Fruit fly (Drosophila melanogaster) whole organism, embryonic: ENCODE results near the gene bnl.
A peak's percentile ranks its signal among the peaks of the same experiment; 100 is the strongest.

Experiments used
- Ada2b ChIP-seq: fragments of 200-800 bp; sonication (Bioruptor generic); IDR thresholded peaks from 2 replicates; pipeline ENCODE4 v1.3.6; 2022; ENCODE audit warnings: missing biosample characterization, missing genetic modification characterization
- Atf6 ChIP-seq: fragments of 200-800 bp; sonication (Bioruptor generic); IDR thresholded peaks from 2 replicates; pipeline ENCODE4 v1.3.6; 2022; ENCODE audit warnings: missing biosample characterization, missing genetic modification characterization
- CG10366 ChIP-seq: fragments of 200-800 bp; sonication (Bioruptor generic); IDR thresholded peaks from 2 replicates; pipeline ENCODE4 v1.3.6; 2022; ENCODE audit warnings: missing biosample characterization, missing genetic modification characterization
- CG10431 ChIP-seq: fragments of 200-800 bp; sonication (Bioruptor generic); optimal IDR thresholded peaks from 3 replicates; lab custom pipeline; 2018; ENCODE audit warnings: missing biosample characterization, mild to moderate bottlenecking, missing genetic modification characterization
- CG10462 ChIP-seq: fragments of 200-800 bp; sonication (Bioruptor generic); optimal IDR thresholded peaks from 2 replicates; lab custom pipeline; 2016; ENCODE audit warnings: missing biosample characterization, missing genetic modification characterization
- CG11696 ChIP-seq: fragments of 200-800 bp; sonication (Bioruptor generic); IDR thresholded peaks from 2 replicates; pipeline ENCODE4 v1.3.6; 2022; ENCODE audit warnings: missing biosample characterization, missing genetic modification characterization
- CG12155 ChIP-seq: fragments of 200-800 bp; sonication (Bioruptor generic); optimal IDR thresholded peaks from 3 replicates; lab custom pipeline; 2016; ENCODE audit warnings: missing biosample characterization, missing genetic modification characterization
- CG13775 ChIP-seq: fragments of 200-800 bp; sonication (Bioruptor generic); optimal IDR thresholded peaks from 3 replicates; lab custom pipeline; 2017; ENCODE audit warnings: missing biosample characterization, mild to moderate bottlenecking, missing genetic modification characterization
- CG14667 ChIP-seq: fragments of 200-800 bp; sonication (Bioruptor generic); IDR thresholded peaks from 2 replicates; pipeline ENCODE4 v1.3.6; 2022; ENCODE audit warnings: missing biosample characterization, missing genetic modification characterization
- CG15011 ChIP-seq: fragments of 200-800 bp; sonication (Bioruptor generic); optimal IDR thresholded peaks from 3 replicates; lab custom pipeline; 2018; ENCODE audit warnings: missing biosample characterization, mild to moderate bottlenecking, missing genetic modification characterization
- CG1602 ChIP-seq: fragments of 200-800 bp; sonication (Bioruptor generic); optimal IDR thresholded peaks from 3 replicates; lab custom pipeline; 2016; ENCODE audit warnings: missing biosample characterization, missing genetic modification characterization
- CG17912 ChIP-seq: fragments of 200-800 bp; sonication (Bioruptor generic); optimal IDR thresholded peaks from 2 replicates; lab custom pipeline; 2018; ENCODE audit warnings: missing biosample characterization, mild to moderate bottlenecking, missing genetic modification characterization
- CG18619 ChIP-seq: fragments of 200-800 bp; sonication (Bioruptor generic); optimal IDR thresholded peaks from 3 replicates; lab custom pipeline; 2017; ENCODE audit warnings: missing biosample characterization, mild to moderate bottlenecking, missing genetic modification characterization
- CG2129 ChIP-seq: fragments of 200-800 bp; sonication (Bioruptor generic); IDR thresholded peaks from 2 replicates; pipeline ENCODE4 v1.3.6; 2022; ENCODE audit warnings: missing biosample characterization, missing genetic modification characterization; ENCODE audit not compliant: partially characterized antibody
- CG2199 ChIP-seq: fragments of 200-800 bp; sonication (Bioruptor generic); IDR thresholded peaks from 3 replicates; pipeline ENCODE4 v1.3.6; 2022; ENCODE audit warnings: missing biosample characterization, missing genetic modification characterization
- CG3281 ChIP-seq: fragments of 200-800 bp; sonication (Bioruptor generic); optimal IDR thresholded peaks from 3 replicates; lab custom pipeline; 2017; ENCODE audit warnings: missing biosample characterization, mild to moderate bottlenecking, missing genetic modification characterization
- CG4820 ChIP-seq: fragments of 200-800 bp; sonication (Bioruptor generic); optimal IDR thresholded peaks from 3 replicates; lab custom pipeline; 2016; ENCODE audit warnings: missing biosample characterization, missing genetic modification characterization
- CG6813 ChIP-seq: fragments of 200-800 bp; sonication (Bioruptor generic); optimal IDR thresholded peaks from 2 replicates; lab custom pipeline; 2017; ENCODE audit warnings: missing biosample characterization, missing genetic modification characterization, mild to moderate bottlenecking, moderate library complexity, missing genetic modification reagents
- CG8359 ChIP-seq: fragments of 200-800 bp; sonication (Bioruptor generic); optimal IDR thresholded peaks from 2 replicates; lab custom pipeline; 2017; ENCODE audit warnings: missing biosample characterization, mild to moderate bottlenecking, missing genetic modification characterization, borderline replicate concordance
- CG9437 ChIP-seq: fragments of 200-800 bp; sonication (Bioruptor generic); optimal IDR thresholded peaks from 2 replicates; lab custom pipeline; 2018; ENCODE audit warnings: missing biosample characterization, mild to moderate bottlenecking, missing genetic modification characterization
- D19A ChIP-seq: fragments of 200-800 bp; optimal IDR thresholded peaks from 3 replicates; lab custom pipeline; 2019; ENCODE audit warnings: missing biosample characterization, mild to moderate bottlenecking, missing genetic modification characterization, moderate library complexity
- Eip74EF ChIP-seq, 2 experiments: fragments of 200-800 bp in 1 of 2; fragments of >200 bp in 1 of 2; sonication (Bioruptor generic) in 1 of 2; optimal IDR thresholded peaks; 2 replicates each; lab custom pipeline; 2017 to 2019; ENCODE audit warnings: missing biosample characterization in 2 of 2, missing genetic modification characterization in 2 of 2, mild to moderate bottlenecking in 1 of 2, moderate library complexity in 1 of 2
- Fer2 ChIP-seq: fragments of 200-800 bp; sonication (Bioruptor generic); optimal IDR thresholded peaks from 2 replicates; lab custom pipeline; 2018; ENCODE audit warnings: missing biosample characterization, mild to moderate bottlenecking, missing genetic modification characterization, moderate library complexity
- NfI ChIP-seq: fragments of 200-800 bp; sonication (Bioruptor generic); optimal IDR thresholded peaks from 3 replicates; lab custom pipeline; 2018; ENCODE audit warnings: missing biosample characterization, mild to moderate bottlenecking, missing genetic modification characterization, moderate library complexity
- Rfx ChIP-seq: fragments of 200-800 bp; sonication (Bioruptor generic); IDR thresholded peaks from 2 replicates; pipeline ENCODE4 v1.3.6; 2022; ENCODE audit warnings: missing biosample characterization, missing genetic modification characterization
- Sox102F ChIP-seq: fragments of 200-800 bp; sonication (Bioruptor generic); optimal IDR thresholded peaks from 2 replicates; lab custom pipeline; 2018; ENCODE audit warnings: missing biosample characterization, mild to moderate bottlenecking, missing genetic modification characterization, moderate library complexity
- Ssrp ChIP-seq: fragments of 200-800 bp; sonication (Bioruptor generic); optimal IDR thresholded peaks from 2 replicates; lab custom pipeline; 2018; ENCODE audit warnings: missing biosample characterization, mild to moderate bottlenecking, missing genetic modification characterization, moderate library complexity
- Vsx1 ChIP-seq: fragments of 200-800 bp; sonication (Bioruptor generic); optimal IDR thresholded peaks from 2 replicates; lab custom pipeline; 2017; ENCODE audit warnings: missing biosample characterization, mild to moderate bottlenecking, missing genetic modification characterization, missing genetic modification reagents
- ac ChIP-seq: fragments of 200-800 bp; sonication (Bioruptor generic); optimal IDR thresholded peaks from 3 replicates; lab custom pipeline; 2017; ENCODE audit warnings: missing biosample characterization, mild to moderate bottlenecking, missing genetic modification characterization
- ase ChIP-seq: fragments of 200-800 bp; sonication (Bioruptor generic); IDR thresholded peaks from 3 replicates; pipeline ENCODE4 v1.3.6; 2022; ENCODE audit warnings: missing biosample characterization, missing genetic modification characterization
- bab2 ChIP-seq: fragments of 200-800 bp; sonication (Bioruptor generic); optimal IDR thresholded peaks from 2 replicates; lab custom pipeline; 2016; ENCODE audit warnings: missing biosample characterization, missing genetic modification characterization
- br ChIP-seq: fragments of >200 bp; optimal IDR thresholded peaks from 2 replicates; lab custom pipeline; 2017
- chinmo ChIP-seq: fragments of 200-800 bp; sonication (Bioruptor generic); IDR thresholded peaks from 4 replicates; pipeline ENCODE4 v1.3.6; 2022; ENCODE audit warnings: missing biosample characterization, missing genetic modification characterization; ENCODE audit not compliant: partially characterized antibody
- corto ChIP-seq: fragments of 200-800 bp; sonication (Bioruptor generic); optimal IDR thresholded peaks from 2 replicates; lab custom pipeline; 2016; ENCODE audit warnings: missing biosample characterization, mild to moderate bottlenecking, missing genetic modification characterization, moderate library complexity
- dmrt11E ChIP-seq: fragments of 200-800 bp; sonication (Bioruptor generic); optimal IDR thresholded peaks from 3 replicates; lab custom pipeline; 2018; ENCODE audit warnings: missing biosample characterization, mild to moderate bottlenecking, missing genetic modification characterization, moderate library complexity
- dmrt99B ChIP-seq: fragments of 200-800 bp; sonication (Bioruptor generic); optimal IDR thresholded peaks from 2 replicates; lab custom pipeline; 2018; ENCODE audit warnings: missing biosample characterization, mild to moderate bottlenecking, missing genetic modification characterization, moderate library complexity
- dysf ChIP-seq: fragments of 200-800 bp; sonication (Bioruptor generic); IDR thresholded peaks from 3 replicates; pipeline ENCODE4 v1.3.6; 2022; ENCODE audit warnings: missing biosample characterization, missing genetic modification characterization
- en ChIP-seq: fragments of 200-800 bp; sonication (Bioruptor generic); optimal IDR thresholded peaks from 2 replicates; lab custom pipeline; 2016; ENCODE audit warnings: missing biosample characterization, missing genetic modification characterization
- grn ChIP-seq: fragments of 200-800 bp; sonication (Bioruptor generic); optimal IDR thresholded peaks from 3 replicates; lab custom pipeline; 2017; ENCODE audit warnings: missing biosample characterization, missing genetic modification characterization
- ind ChIP-seq: fragments of 200-800 bp; sonication (Bioruptor generic); optimal IDR thresholded peaks from 3 replicates; lab custom pipeline; 2016; ENCODE audit warnings: missing biosample characterization, missing genetic modification characterization
- kay ChIP-seq: fragments of 200-800 bp; sonication (Bioruptor generic); optimal IDR thresholded peaks from 2 replicates; lab custom pipeline; 2016; ENCODE audit warnings: missing biosample characterization, missing genetic modification characterization
- mld ChIP-seq: fragments of 200-800 bp; sonication (Bioruptor generic); IDR thresholded peaks from 3 replicates; pipeline ENCODE4 v1.3.6; 2022; ENCODE audit warnings: missing biosample characterization, missing genetic modification characterization; ENCODE audit not compliant: partially characterized antibody
- nerfin-1 ChIP-seq: fragments of 200-800 bp; sonication (Bioruptor generic); optimal IDR thresholded peaks from 3 replicates; lab custom pipeline; 2019; ENCODE audit warnings: missing biosample characterization, mild to moderate bottlenecking, missing genetic modification characterization, moderate library complexity
- onecut ChIP-seq: fragments of 200-800 bp; sonication (Bioruptor generic); IDR thresholded peaks from 2 replicates; pipeline ENCODE4 v1.3.6; 2022; ENCODE audit warnings: missing biosample characterization, missing genetic modification characterization
- pfk ChIP-seq: fragments of 200-800 bp; sonication (Bioruptor generic); optimal IDR thresholded peaks from 2 replicates; lab custom pipeline; 2018; ENCODE audit warnings: missing biosample characterization, mild to moderate bottlenecking, missing genetic modification characterization, moderate library complexity
- rib ChIP-seq: fragments of 200-800 bp; sonication (Bioruptor generic); IDR thresholded peaks from 2 replicates; pipeline ENCODE4 v1.3.6; 2022; ENCODE audit warnings: missing biosample characterization, missing genetic modification characterization
- sens-2 ChIP-seq: fragments of 200-800 bp; sonication (Bioruptor generic); IDR thresholded peaks from 2 replicates; pipeline ENCODE4 v1.3.6; 2022; ENCODE audit warnings: missing biosample characterization, missing genetic modification characterization
- seq ChIP-seq: fragments of 200-800 bp; sonication (Bioruptor generic); IDR thresholded peaks from 2 replicates; pipeline ENCODE4 v1.3.6; 2022; ENCODE audit warnings: missing biosample characterization, missing genetic modification characterization
- unpg ChIP-seq: fragments of 200-800 bp; sonication (Bioruptor generic); optimal IDR thresholded peaks from 3 replicates; lab custom pipeline; 2018; ENCODE audit warnings: missing biosample characterization, mild to moderate bottlenecking, missing genetic modification characterization, moderate library complexity

Gene bnl

DNA sequence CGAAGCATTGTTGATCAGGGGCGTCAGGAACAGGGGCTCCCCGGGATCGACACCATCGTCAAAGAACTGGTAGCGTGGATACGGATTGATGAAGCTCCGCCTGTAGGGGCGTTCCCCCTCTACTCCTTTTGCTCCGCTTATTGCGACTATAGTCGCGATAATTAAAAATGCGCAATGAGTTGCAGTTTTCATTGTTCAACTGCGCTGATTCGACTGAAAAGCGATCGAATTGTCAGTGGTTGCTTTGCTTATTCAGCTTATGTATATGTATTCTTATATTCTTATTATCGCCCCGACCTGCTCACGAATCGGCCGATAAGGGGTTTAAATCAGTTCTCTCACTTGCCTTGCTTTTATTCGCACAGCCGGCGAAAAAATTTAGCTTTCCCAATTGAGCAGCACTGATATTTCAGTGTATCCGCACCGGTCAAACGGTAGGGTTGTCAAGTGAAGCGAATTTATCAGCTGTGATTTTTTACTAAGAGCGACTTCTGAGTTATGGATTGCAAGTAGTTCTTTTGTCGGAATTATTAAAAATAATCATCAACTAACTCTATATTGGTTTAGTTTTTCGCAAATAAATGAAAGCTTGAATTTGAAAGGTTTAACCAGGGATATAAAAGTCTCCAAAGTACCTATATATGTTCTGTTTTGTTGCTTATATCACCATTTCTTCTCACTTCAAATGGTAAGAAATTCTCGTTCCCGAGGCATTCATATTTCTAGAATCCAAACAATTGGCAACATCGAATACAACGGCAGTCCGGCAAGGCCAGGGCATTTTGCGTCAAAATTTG lies 27.6 kb upstream of the bnl start, which contains the start of the genes CG4572 and CG4686 (continued):
- TF ChIP-seq CG6813 (GFP tag; lab: Kevin White, UChicago) (peak; percentile 31), Eip74EF (GFP tag; optimal IDR thresholded peaks at IDR 0.05; lab: Kevin White, UChicago) (no peak), Rfx (GFP tag; lab: Robert Waterston, UW) (peak; percentile 87), ind (GFP tag; lab: Kevin White, UChicago) (peak; percentile 81), ase (GFP tag; lab: Robert Waterston, UW) (peak; percentile 65), mld (GFP tag; lab: Robert Waterston, UW) (no peak), pfk (GFP tag; lab: Kevin White, UChicago) (no peak), CG17912 (GFP tag; lab: Kevin White, UChicago) (peak; percentile 27), CG2129 (no peak), kay (GFP tag; lab: Kevin White, UChicago) (no peak), br (lab: Kevin White, UChicago) (no peak), Fer2 (peak; percentile 50), chinmo (no peak), Ssrp (tag; lab: Kevin White, UChicago) (peak; percentile 65), sens-2 (GFP tag; lab: Robert Waterston, UW) (peak; percentile 33; the same call in 1 of the 2 replicates), D19A (peak; percentile 62), CG15011 (GFP tag; lab: Kevin White, UChicago) (peak; percentile 40), CG11696 (GFP tag; lab: Robert Waterston, UW) (no peak; the same call in none of the 2 replicates), CG3281 (peak; percentile 78), dysf (GFP tag; lab: Robert Waterston, UW) (peak; percentile 92), NfI (GFP tag; lab: Kevin White, UChicago) (peak; percentile 75), corto (peak; percentile 76), onecut (GFP tag; lab: Robert Waterston, UW) (no peak), CG4820 (GFP tag; lab: Kevin White, UChicago) (peak; percentile 69), CG13775 (GFP tag; lab: Kevin White, UChicago) (peak; percentile 74), CG10462 (peak; percentile 47), CG8359 (GFP tag; lab: Kevin White, UChicago) (no peak), Vsx1 (GFP tag; lab: Kevin White, UChicago) (no peak), CG9437 (GFP tag; lab: Kevin White, UChicago) (peak; percentile 74), seq (GFP tag; lab: Robert Waterston, UW) (0 out of 2 replicates have a peak, but pooled peaks have one; percentile 37), CG18619 (GFP tag; lab: Kevin White, UChicago) (peak; percentile 68), ac (GFP tag; lab: Kevin White, UChicago) (no peak), Ada2b (GFP tag; lab: Robert Waterston, UW) (peak; percentile 68), CG12155 (GFP tag; lab: Kevin White, UChicago) (peak; percentile 72), CG14667 (peak; percentile 69), dmrt99B (tag; lab: Kevin White, UChicago) (peak; percentile 71), CG1602 (peak; percentile 74), en (GFP tag; lab: Kevin White, UChicago) (peak; percentile 44), rib (GFP tag; lab: Robert Waterston, UW) (peak; percentile 92), grn (GFP tag; lab: Kevin White, UChicago) (peak; percentile 13), CG10431 (GFP tag; lab: Kevin White, UChicago) (peak; percentile 34), Sox102F (peak; percentile 63), bab2 (peak; percentile 94), nerfin-1 (tag; lab: Kevin White, UChicago) (peak; percentile 85), CG2199 (GFP tag; lab: Robert Waterston, UW) (no peak), unpg (peak; percentile 68), CG10366 (GFP tag; lab: Robert Waterston, UW) (peak; percentile 61), Atf6 (GFP tag; lab: Robert Waterston, UW) (peak; percentile 55; the same call in 1 of the 2 replicates), dmrt11E (peak; percentile 47)
